Worm (Caenorhabditis elegans) whole organism, young adult: ENCODE measurements around the gene W02D7.6.

Source experiments
- B0261.1 ChIP-seq: sonication (generic microtip); optimal IDR thresholded peaks from 2 replicates; lab custom pipeline; 2016; ENCODE audit warnings: mild to moderate bottlenecking, missing genetic modification characterization, moderate library complexity, missing compliant biosample characterization
- C06A6.2 ChIP-seq: fragments of 200-800 bp; sonication (Bioruptor generic); conservative IDR thresholded peaks from 2 replicates; pipeline ENCODE4 v1.3.6; 2022; ENCODE audit warnings: missing genetic modification characterization, missing compliant biosample characterization
- D2030.7 ChIP-seq: fragments of 200-800 bp; sonication (Bioruptor generic); IDR thresholded peaks from 2 replicates; pipeline ENCODE4 v1.3.6; 2022; ENCODE audit warnings: missing genetic modification reagents, missing genetic modification characterization, missing compliant biosample characterization
- F33H1.4 ChIP-seq: fragments of 200-800 bp; sonication (Bioruptor generic); IDR thresholded peaks from 2 replicates; pipeline ENCODE4 v1.3.6; 2022; ENCODE audit warnings: missing genetic modification reagents, missing genetic modification characterization, missing compliant biosample characterization
- T07F8.4 ChIP-seq: sonication (generic microtip); optimal IDR thresholded peaks from 2 replicates; lab custom pipeline; 2016; ENCODE audit warnings: mild to moderate bottlenecking, missing genetic modification characterization, moderate library complexity, missing compliant biosample characterization
- akir-1 ChIP-seq: fragments of 200-800 bp; sonication (Bioruptor generic); optimal IDR thresholded peaks from 2 replicates; lab custom pipeline; 2018; ENCODE audit warnings: mild to moderate bottlenecking, missing genetic modification characterization, moderate library complexity, missing compliant biosample characterization
- aptf-3 ChIP-seq: fragments of 200-800 bp; sonication (Bioruptor generic); IDR thresholded peaks from 2 replicates; pipeline ENCODE4 v1.3.6; 2022; ENCODE audit warnings: missing genetic modification characterization, missing compliant biosample characterization
- bed-2 ChIP-seq: fragments of 200-800 bp; sonication (Bioruptor generic); IDR thresholded peaks from 2 replicates; pipeline ENCODE4 v1.3.6; 2022; ENCODE audit warnings: missing genetic modification reagents, missing genetic modification characterization, missing compliant biosample characterization
- ceh-40 ChIP-seq: fragments of 200-800 bp; sonication (Bioruptor generic); IDR thresholded peaks from 2 replicates; pipeline ENCODE4 v1.3.6; 2022; ENCODE audit warnings: missing genetic modification characterization, missing compliant biosample characterization
- ceh-58 ChIP-seq: fragments of 200-800 bp; sonication (Bioruptor generic); IDR thresholded peaks from 2 replicates; pipeline ENCODE4 v1.3.6; 2022; ENCODE audit warnings: missing genetic modification characterization, missing compliant biosample characterization
- efl-1 ChIP-seq: fragments of 150-350 bp; optimal IDR thresholded peaks from 2 replicates; lab custom pipeline; 2014; ENCODE audit warnings: missing biosample characterization, missing genetic modification reagents, missing genetic modification characterization
- egl-18 ChIP-seq: fragments of 200-800 bp; sonication (Bioruptor generic); IDR thresholded peaks from 2 replicates; pipeline ENCODE4 v1.3.6; 2022; ENCODE audit warnings: missing genetic modification reagents, missing genetic modification characterization, missing compliant biosample characterization
- hlh-12 ChIP-seq: sonication (generic microtip); optimal IDR thresholded peaks from 2 replicates; lab custom pipeline; 2016; ENCODE audit warnings: missing genetic modification characterization, missing compliant biosample characterization
- hlh-26 ChIP-seq: fragments of 200-800 bp; sonication (Bioruptor generic); conservative IDR thresholded peaks from 2 replicates; pipeline ENCODE4 v1.3.6; 2022; ENCODE audit warnings: missing genetic modification reagents, missing genetic modification characterization, missing compliant biosample characterization
- hmg-20 ChIP-seq: fragments of 200-800 bp; sonication (Bioruptor generic); IDR thresholded peaks from 2 replicates; pipeline ENCODE4 v1.3.6; 2022; ENCODE audit warnings: missing genetic modification reagents, missing genetic modification characterization, missing compliant biosample characterization
- hrde-1 ChIP-seq: sonication (generic microtip); optimal IDR thresholded peaks from 2 replicates; lab custom pipeline; 2016; ENCODE audit warnings: missing genetic modification characterization, mild to moderate bottlenecking, missing compliant biosample characterization, moderate library complexity, missing genotype, missing genetic modification reagents, borderline replicate concordance
- hsf-1 ChIP-seq: fragments of 200-800 bp; sonication (Bioruptor generic); IDR thresholded peaks from 2 replicates; pipeline ENCODE4 v1.3.6; 2022; ENCODE audit warnings: missing genetic modification reagents, missing genetic modification characterization, missing compliant biosample characterization
- let-607 ChIP-seq, 2 experiments: fragments of 200-800 bp in 1 of 2; sonication (Bioruptor generic) in 1 of 2; sonication (generic microtip) in 1 of 2; optimal IDR thresholded peaks; 2 replicates each; lab custom pipeline; 2016 to 2018; ENCODE audit warnings: mild to moderate bottlenecking in 2 of 2, missing compliant biosample characterization in 2 of 2, missing genetic modification characterization in 2 of 2, moderate library complexity in 2 of 2, missing genotype in 1 of 2
- madf-10 ChIP-seq: sonication (generic microtip); optimal IDR thresholded peaks from 2 replicates; lab custom pipeline; 2016; ENCODE audit warnings: mild to moderate bottlenecking, missing genetic modification characterization, missing compliant biosample characterization
- madf-6 ChIP-seq: fragments of 200-800 bp; sonication (Bioruptor generic); IDR thresholded peaks from 2 replicates; pipeline ENCODE4 v1.3.6; 2022; ENCODE audit warnings: missing genetic modification reagents, missing genetic modification characterization, missing compliant biosample characterization
- madf-8 ChIP-seq: fragments of 200-800 bp; sonication (Bioruptor generic); conservative IDR thresholded peaks from 2 replicates; pipeline ENCODE4 v1.3.6; 2022; ENCODE audit warnings: missing genetic modification reagents, missing genetic modification characterization, missing compliant biosample characterization
- mcd-1 ChIP-seq: fragments of 200-800 bp; sonication (Bioruptor generic); IDR thresholded peaks from 2 replicates; pipeline ENCODE4 v1.3.6; 2022; ENCODE audit warnings: missing genetic modification reagents, missing genetic modification characterization, missing compliant biosample characterization
- mxl-1 ChIP-seq: sonication (generic microtip); optimal IDR thresholded peaks from 2 replicates; lab custom pipeline; 2016; ENCODE audit warnings: missing genetic modification characterization, missing compliant biosample characterization
- nhr-120 ChIP-seq: fragments of 200-800 bp; sonication (Bioruptor generic); IDR thresholded peaks from 2 replicates; pipeline ENCODE4 v1.3.6; 2022; ENCODE audit warnings: missing genetic modification characterization, missing compliant biosample characterization
- pbrm-1 ChIP-seq: fragments of 200-800 bp; sonication (Bioruptor generic); IDR thresholded peaks from 2 replicates; pipeline ENCODE4 v1.3.6; 2022; ENCODE audit warnings: missing genetic modification reagents, missing genetic modification characterization, missing compliant biosample characterization
- rcor-1 ChIP-seq: fragments of 200-800 bp; sonication (Bioruptor generic); IDR thresholded peaks from 2 replicates; pipeline ENCODE4 v1.3.6; 2022; ENCODE audit warnings: missing genetic modification reagents, missing genetic modification characterization, missing compliant biosample characterization
- sdz-38 ChIP-seq: sonication (generic microtip); optimal IDR thresholded peaks from 2 replicates; lab custom pipeline; 2016; ENCODE audit warnings: missing genotype, missing genetic modification characterization, missing compliant biosample characterization
- tlf-1 ChIP-seq: fragments of 200-800 bp; sonication (Bioruptor generic); optimal IDR thresholded peaks from 2 replicates; lab custom pipeline; 2018; ENCODE audit warnings: mild to moderate bottlenecking, missing genetic modification characterization, missing compliant biosample characterization
- unc-130 ChIP-seq: sonication (generic microtip); optimal IDR thresholded peaks from 2 replicates; lab custom pipeline; 2016; ENCODE audit warnings: missing genetic modification reagents, missing genetic modification characterization, missing compliant biosample characterization
- xnd-1 ChIP-seq: sonication (generic microtip); optimal IDR thresholded peaks from 2 replicates; lab custom pipeline; 2016; ENCODE audit warnings: missing genotype, missing genetic modification reagents, missing genetic modification characterization, missing compliant biosample characterization
- zfh-2 ChIP-seq: fragments of 200-800 bp; sonication (Bioruptor generic); conservative IDR thresholded peaks from 2 replicates; pipeline ENCODE4 v1.3.6; 2022; ENCODE audit warnings: missing genetic modification reagents, missing genetic modification characterization, missing compliant biosample characterization
- ztf-25 ChIP-seq: fragments of 200-800 bp; sonication (Bioruptor generic); IDR thresholded peaks from 2 replicates; pipeline ENCODE4 v1.3.6; 2022; ENCODE audit warnings: missing genetic modification reagents, missing genetic modification characterization, missing compliant biosample characterization

W02D7.6 gene

DNA sequence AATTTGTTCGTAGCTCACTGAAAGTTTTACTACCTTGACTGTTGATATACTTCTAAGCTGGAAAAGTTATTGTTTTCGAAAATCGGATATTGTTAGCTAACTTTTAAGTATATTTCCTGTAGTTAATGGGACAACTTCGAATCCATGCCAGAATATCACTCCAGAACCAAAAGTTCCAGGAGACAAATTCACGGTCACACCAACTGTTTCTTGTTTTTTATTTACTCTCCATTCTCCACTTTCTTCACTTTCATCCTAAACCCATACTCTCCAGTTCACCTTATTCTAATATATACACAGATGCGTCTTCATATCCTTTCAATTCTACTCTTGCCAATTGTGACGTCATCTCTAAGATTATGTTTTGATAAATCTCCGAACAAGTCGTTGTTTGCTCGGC lies 42.3 kb downstream of the W02D7.6 start, which contains the start of gene C16D9.1:
C16D9.1 (plus strand) TSS at position 301 of the 400 bp plus-strand sequence.
- no peak for TF ChIP-seq hrde-1 (tag; lab: Kevin White, UChicago)
- no peak for TF ChIP-seq aptf-3 (GFP tag; lab: Robert Waterston, UW)
- no peak for TF ChIP-seq pbrm-1 (GFP tag; lab: Robert Waterston, UW)
- TF ChIP-seq zfh-2 (GFP tag; lab: Robert Waterston, UW): no peak
- no peak for TF ChIP-seq D2030.7 (GFP tag; lab: Robert Waterston, UW)
- TF ChIP-seq rcor-1: no peak
- no peak for TF ChIP-seq egl-18 (GFP tag; lab: Robert Waterston, UW)
- TF ChIP-seq hlh-26 (GFP tag; lab: Robert Waterston, UW): no peak
- TF ChIP-seq hlh-12 (tag; lab: Kevin White, UChicago): no peak
- TF ChIP-seq ceh-58 (GFP tag; lab: Robert Waterston, UW): no peak
- no peak for TF ChIP-seq ceh-40 (GFP tag; lab: Robert Waterston, UW)
- no peak for TF ChIP-seq F33H1.4 (GFP tag; lab: Robert Waterston, UW)
- TF ChIP-seq hmg-20: no peak
- no peak for TF ChIP-seq bed-2 (GFP tag; lab: Robert Waterston, UW)
- no peak for TF ChIP-seq madf-6 (GFP tag; lab: Robert Waterston, UW)
- no peak for TF ChIP-seq hsf-1 (GFP tag; lab: Robert Waterston, UW)
- no peak for TF ChIP-seq B0261.1 (tag; lab: Kevin White, UChicago)
- TF ChIP-seq unc-130 (GFP tag; lab: Kevin White, UChicago): no peak
- TF ChIP-seq xnd-1 (tag; lab: Kevin White, UChicago): no peak
- no peak for TF ChIP-seq sdz-38 (tag; lab: Kevin White, UChicago)

ce11 chrV:8254973-8255372 lies 46.3 kb downstream of the W02D7.6 start:
- TF ChIP-seq ztf-25 (GFP tag; lab: Robert Waterston, UW) (no peak), madf-8 (GFP tag; lab: Robert Waterston, UW) (no peak), akir-1 (GFP tag; lab: Kevin White, UChicago) (no peak), efl-1 (GFP tag; lab: Kevin White, UChicago) (no peak), T07F8.4 (tag; lab: Kevin White, UChicago) (no peak), let-607 (tag; optimal IDR thresholded peaks at IDR 0.05; lab: Kevin White, UChicago) (no peak)
- TF ChIP-seq, all 124 proteins: peak for 0

ce11 chrV:8253946-8254345 lies 47.4 kb downstream of the W02D7.6 start:
- TF ChIP-seq sdz-38 (tag; lab: Kevin White, UChicago) (no peak), xnd-1 (tag; lab: Kevin White, UChicago) (no peak), nhr-120 (GFP tag; lab: Robert Waterston, UW) (no peak), bed-2 (GFP tag; lab: Robert Waterston, UW) (no peak), tlf-1 (GFP tag; lab: Kevin White, UChicago) (no peak)

DNA sequence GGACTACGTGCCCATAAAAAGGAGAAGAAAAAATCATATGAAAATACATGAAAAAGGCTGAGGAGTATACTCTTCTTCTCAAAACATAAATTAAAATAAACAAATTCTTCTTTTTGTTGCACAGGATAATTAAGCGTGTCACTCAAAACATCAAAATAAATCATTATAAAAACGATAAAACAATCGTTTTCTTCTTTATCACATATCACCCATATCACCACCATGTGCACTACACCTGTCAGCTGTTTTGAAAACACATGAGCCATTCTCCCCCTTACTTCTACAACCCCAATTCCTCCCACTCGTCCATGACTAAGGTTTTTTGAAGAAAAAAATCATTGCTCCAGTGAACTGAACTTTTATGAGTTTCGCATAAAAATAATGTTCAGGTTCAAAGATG lies 48.8 kb downstream of the W02D7.6 start:
- TF ChIP-seq mcd-1 (GFP tag; lab: Robert Waterston, UW) (no peak), madf-8 (GFP tag; lab: Robert Waterston, UW) (no peak), mxl-1 (tag; lab: Kevin White, UChicago) (no peak)

ce11 chrV:8251075-8251474 lies 50.2 kb downstream of the W02D7.6 start:
- TF ChIP-seq C06A6.2 (GFP tag; lab: Robert Waterston, UW): no peak
- no peak for TF ChIP-seq mcd-1 (GFP tag; lab: Robert Waterston, UW)
- no peak for TF ChIP-seq madf-10 (tag; lab: Kevin White, UChicago)
- TF ChIP-seq, all 124 proteins: peak for 0
